Worm (Caenorhabditis elegans): ENCODE results near the gene pafo-1.

- TF ChIP-seq ama-1 (optimal IDR thresholded peaks at IDR 0.05), result no peak
- no peak for TF ChIP-seq tbx-2 (tag; optimal IDR thresholded peaks at IDR 0.05)
- no peak for TF ChIP-seq nhr-11 (tag; optimal IDR thresholded peaks at IDR 0.05)
- TF ChIP-seq T23F11.4 (GFP tag; optimal IDR thresholded peaks at IDR 0.05), result no peak
- TF ChIP-seq mec-3 (tag; optimal IDR thresholded peaks at IDR 0.05; ENCODE audit: borderline replicate concordance), result no peak
- no peak for TF ChIP-seq ceh-45 (GFP tag; IDR thresholded peaks at IDR 0.05)
- TF ChIP-seq K02D7.2 (tag; optimal IDR thresholded peaks at IDR 0.05), result no peak
- TF ChIP-seq hlh-13 (GFP tag; optimal IDR thresholded peaks at IDR 0.05), result no peak
- no peak for TF ChIP-seq ref-2 (tag; optimal IDR thresholded peaks at IDR 0.05)
- no peak for TF ChIP-seq hlh-8 (tag; optimal IDR thresholded peaks at IDR 0.05)
- TF ChIP-seq pag-3 (tag; optimal IDR thresholded peaks at IDR 0.05; ENCODE audit: borderline replicate concordance), result no peak
- no peak for TF ChIP-seq ttx-3 (tag; optimal IDR thresholded peaks at IDR 0.05)
- no peak for TF ChIP-seq pha-2 (tag; optimal IDR thresholded peaks at IDR 0.05)
- TF ChIP-seq unc-86 (tag; optimal IDR thresholded peaks at IDR 0.05), result no peak
Observed at ce11 chrV:11536667-11537066, 15.2 kb downstream of the pafo-1 start.

Data from whole organism, late embryonic.